Worm (Caenorhabditis elegans) whole organism, L3 larva: ENCODE data around the gene B0491.6.

Experiments
- elt-3 ChIP-seq, 3 experiments: fragments of 150-350 bp in 1 of 3; sonication (generic microtip) in 2 of 3; optimal IDR thresholded peaks; 2 replicates in 2 of 3; 4 replicates in 1 of 3; lab custom pipeline; 2014 to 2017; ENCODE audit warnings: missing biosample characterization in 3 of 3, missing genetic modification characterization in 3 of 3
- lin-15B ChIP-seq: fragments of 150-350 bp; optimal IDR thresholded peaks from 2 replicates; lab custom pipeline; 2014; ENCODE audit warnings: missing biosample characterization, missing genetic modification characterization
- pqm-1 ChIP-seq: fragments of 150-350 bp; optimal IDR thresholded peaks from 2 replicates; lab custom pipeline; 2017; ENCODE audit warnings: missing biosample characterization, missing genetic modification characterization, inconsistent platforms

DNA sequence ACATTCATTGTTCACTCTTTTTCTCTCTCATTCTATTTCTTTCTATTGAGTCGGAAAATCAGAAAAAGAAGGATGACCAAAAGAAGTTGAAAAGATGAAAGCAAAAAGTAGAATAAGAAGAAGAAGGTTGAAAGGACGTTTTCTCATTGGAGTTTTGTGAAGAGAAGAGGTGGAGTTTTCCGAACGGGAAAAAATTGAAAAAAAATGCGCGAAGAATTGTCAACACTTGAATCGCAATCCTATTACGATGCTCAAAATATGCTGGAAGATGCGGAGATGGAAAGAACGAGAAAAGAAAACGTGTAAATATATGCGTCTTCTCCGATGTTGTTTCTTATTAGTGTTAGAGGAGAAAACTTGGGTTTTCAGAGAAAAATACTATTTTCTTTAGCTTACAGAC, 14.8 kb downstream of the B0491.6 start:
- TF ChIP-seq elt-3 (tag; optimal IDR thresholded peaks at IDR 0.05; lab: Kevin White, UChicago) = no peak
- no peak for TF ChIP-seq pqm-1 (tag; lab: Kevin White, UChicago)
- no peak for TF ChIP-seq lin-15B (tag; lab: Kevin White, UChicago)
